Worm (Caenorhabditis elegans): Measurements from ENCODE around the gene bath-44.

- TF ChIP-seq zag-1 (tag; optimal IDR thresholded peaks at IDR 0.05) (no peak), unc-62 (GFP tag; optimal IDR thresholded peaks at IDR 0.05) (no peak), snpc-4 (tag; optimal IDR thresholded peaks at IDR 0.05) (no peak), C34F6.9 (tag; optimal IDR thresholded peaks at IDR 0.05) (no peak), ceh-16 (tag; optimal IDR thresholded peaks at IDR 0.05) (no peak), ZK546.5 (tag; optimal IDR thresholded peaks at IDR 0.05) (no peak), ama-1 (optimal IDR thresholded peaks at IDR 0.05) (no peak), ceh-82 (tag; optimal IDR thresholded peaks at IDR 0.05) (no peak)
Observed at ce11 chrII:7408192-7408591, 13.4 kb downstream of the bath-44 start, which contains the start of gene srd-55.
